Worm (Caenorhabditis elegans) whole organism, early embryonic: ENCODE measurements around the gene srsx-31.

Experiments
- B0310.2 ChIP-seq: sonication (generic microtip); optimal IDR thresholded peaks from 2 replicates; lab custom pipeline; 2016; ENCODE audit warnings: mild to moderate bottlenecking, missing genetic modification characterization, missing compliant biosample characterization
- ama-1 ChIP-seq: fragments of 150-350 bp; optimal IDR thresholded peaks from 2 replicates; lab custom pipeline; 2014
- flt-1 ChIP-seq: fragments of 200-800 bp; sonication (Bioruptor generic); IDR thresholded peaks from 2 replicates; pipeline ENCODE4 v1.3.6; 2022; ENCODE audit warnings: missing genetic modification characterization, missing compliant biosample characterization
- hnd-1 ChIP-seq: sonication (generic microtip); optimal IDR thresholded peaks from 2 replicates; lab custom pipeline; 2016; ENCODE audit warnings: missing genetic modification characterization, missing compliant biosample characterization
- tbx-11 ChIP-seq: fragments of 200-800 bp; sonication (Bioruptor generic); IDR thresholded peaks from 2 replicates; pipeline ENCODE4 v1.3.6; 2022; ENCODE audit warnings: missing genetic modification characterization, missing compliant biosample characterization
- tbx-37 ChIP-seq: fragments of 200-800 bp; sonication (Bioruptor generic); conservative IDR thresholded peaks from 2 replicates; pipeline ENCODE4 v1.3.6; 2022; ENCODE audit warnings: missing genetic modification reagents, missing genetic modification characterization, missing compliant biosample characterization

DNA sequence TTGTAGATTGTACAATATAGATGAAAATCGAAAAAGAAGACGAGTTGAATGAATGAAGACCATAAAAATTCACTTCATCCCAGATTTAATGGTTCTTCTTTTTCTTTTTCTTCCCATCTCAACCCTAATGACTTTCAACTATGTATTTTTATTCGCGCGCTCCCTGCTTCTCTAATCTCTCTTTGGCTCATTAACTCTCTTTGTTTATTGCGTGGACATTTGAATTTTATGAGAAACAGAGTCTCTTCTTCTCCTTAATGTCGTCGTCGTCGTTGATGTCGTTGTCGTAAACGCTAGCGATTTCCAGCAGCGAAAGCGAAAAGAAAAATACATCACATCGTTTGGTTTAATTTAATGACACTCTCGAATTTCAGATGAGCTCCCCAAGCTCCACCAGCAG is 40.3 kb downstream of the srsx-31 start:
- TF ChIP-seq ama-1 (lab: Kevin White, UChicago), result no peak
- TF ChIP-seq hnd-1 (tag; lab: Kevin White, UChicago), result no peak
- no peak for TF ChIP-seq B0310.2 (tag; lab: Kevin White, UChicago)
- TF ChIP-seq flt-1 (GFP tag; lab: Robert Waterston, UW), result no peak
- no peak for TF ChIP-seq tbx-11 (GFP tag; lab: Robert Waterston, UW)
- TF ChIP-seq tbx-37 (GFP tag; lab: Robert Waterston, UW), result no peak
